Worm (Caenorhabditis elegans) whole organism, L4/young adult: Measurements from ENCODE around the gene elo-8.

Experiments used
- dao-5 ChIP-seq: sonication (generic microtip); optimal IDR thresholded peaks from 2 replicates; lab custom pipeline; 2016; ENCODE audit warnings: missing genotype, missing genetic modification characterization, moderate library complexity, missing compliant biosample characterization
- him-1 ChIP-seq: sonication (generic microtip); optimal IDR thresholded peaks from 2 replicates; lab custom pipeline; 2016; ENCODE audit warnings: missing genotype, missing genetic modification reagents, missing genetic modification characterization, missing compliant biosample characterization

ce11 chrIII:11194123-11194522, 37.7 kb downstream of the elo-8 start:
- TF ChIP-seq him-1 (tag; lab: Kevin White, UChicago) = no peak
- no peak for TF ChIP-seq dao-5
